Fruit fly (Drosophila melanogaster): ENCODE results near the gene CG43672.
"Not testable (repeated sequence)": the region's sequence is repeated elsewhere in the genome, so short reads cannot be mapped to it uniquely, and the experiment has no call there.

The CG43672 gene

DNA sequence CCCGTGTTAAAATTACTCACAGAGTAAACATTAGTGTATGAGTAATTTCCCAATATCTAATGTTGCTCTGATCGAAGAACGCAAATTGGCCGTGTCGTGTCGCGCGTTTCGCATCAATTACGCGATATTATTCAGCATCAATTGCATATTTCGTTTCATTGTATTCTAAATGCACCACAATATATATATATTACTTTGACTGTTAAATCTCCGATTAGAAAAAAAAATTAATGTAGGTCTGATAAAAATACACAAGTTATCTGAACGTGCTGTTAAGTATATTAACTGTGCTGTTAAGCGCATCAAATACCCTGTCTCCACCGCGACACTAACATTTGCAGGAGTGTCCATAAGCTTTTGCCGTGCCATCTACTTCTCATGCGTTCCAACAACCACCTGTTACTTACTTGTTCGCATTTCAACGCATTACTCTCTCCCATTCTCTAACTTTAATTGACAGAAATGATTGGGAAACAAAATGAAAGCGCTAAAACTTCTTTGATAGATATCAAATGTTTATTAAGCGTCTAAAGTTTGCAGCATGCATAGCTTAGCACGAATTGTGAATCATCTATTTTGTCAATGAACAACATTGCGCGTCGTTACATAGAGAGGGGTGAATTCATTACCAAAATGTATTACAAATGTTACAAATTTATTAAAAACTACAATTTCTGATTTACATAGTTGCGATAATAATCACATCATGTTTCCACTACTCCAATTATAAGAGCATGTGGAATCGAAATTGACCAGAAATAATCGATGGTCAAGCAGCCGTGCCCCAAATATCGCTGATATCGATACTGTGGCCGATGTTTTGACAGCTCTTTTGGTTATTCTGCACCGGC is 12.1 kb upstream of the CG43672 start, which contains the start of the genes Graf and mRpL3:
Gene Graf, minus strand, starts transcription at position 287 of the 851 bp plus-strand sequence.
Gene mRpL3, plus strand, starts transcription at position 802 of the 851 bp plus-strand sequence.
- TF ChIP-seq noc (tag; optimal IDR thresholded peaks at IDR 0.05), result no peak

DNA sequence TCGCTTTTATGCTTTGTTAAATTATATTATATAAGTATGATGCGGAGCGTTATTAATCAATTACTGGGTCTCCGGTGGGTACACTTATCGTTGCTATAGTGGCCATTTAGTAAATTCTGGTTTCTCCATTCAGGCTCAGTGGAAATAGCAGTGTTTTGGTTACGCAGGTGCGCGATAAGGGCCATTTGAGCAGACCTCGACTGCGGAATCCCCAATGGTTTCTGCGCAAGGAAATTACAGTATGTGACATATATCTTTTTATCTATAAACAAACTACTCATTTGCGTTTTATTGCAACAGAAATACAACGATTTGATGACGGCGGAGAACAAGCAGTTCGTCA is 11.5 kb upstream of the CG43672 start:
- TF ChIP-seq noc (tag; optimal IDR thresholded peaks at IDR 0.05), result no peak

DNA sequence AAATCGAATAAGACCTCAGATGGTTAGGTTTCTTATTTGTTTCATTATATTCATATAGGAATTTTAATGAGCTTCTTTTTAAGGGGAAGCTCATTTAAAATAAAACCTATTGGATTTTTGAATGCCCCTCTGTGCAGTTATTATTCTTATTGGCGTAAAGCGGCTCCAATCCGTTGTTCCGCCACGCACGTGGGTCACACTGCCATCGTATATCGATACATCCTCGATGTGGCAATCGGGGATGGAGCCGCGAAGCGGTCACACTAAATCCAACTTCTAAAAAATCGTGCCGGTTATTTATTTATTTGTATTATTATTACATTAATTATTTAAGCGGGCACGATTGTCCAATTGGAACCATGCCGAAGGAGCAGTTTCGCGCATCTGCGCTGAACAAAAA is 10.0 kb upstream of the CG43672 start, which contains the start of gene Polr3A:
Gene Polr3A, plus strand, starts transcription at position 234 of the 400 bp plus-strand sequence.
- no peak for TF ChIP-seq noc (tag; optimal IDR thresholded peaks at IDR 0.05)

DNA sequence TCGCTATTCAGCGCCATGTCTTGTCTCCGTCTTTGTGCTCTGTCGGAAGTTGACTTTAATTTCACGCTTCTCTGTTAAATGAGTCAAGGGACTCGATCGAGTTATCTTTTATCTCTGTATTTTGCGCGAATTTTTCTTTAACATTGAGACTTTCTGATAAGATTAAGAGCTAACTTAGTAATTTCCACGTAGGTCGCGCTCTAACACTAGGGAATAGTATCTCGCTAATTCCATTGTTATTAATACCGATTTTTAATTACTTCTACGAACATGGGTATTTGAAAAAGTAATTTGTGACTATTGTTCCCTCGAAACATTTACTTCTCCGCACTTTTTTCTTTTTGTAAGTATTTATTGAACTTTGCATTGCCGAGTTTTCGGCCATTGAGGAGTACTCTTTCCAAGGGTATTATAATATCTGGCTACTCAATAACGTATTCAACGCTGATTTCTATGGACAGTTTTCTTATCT is 6.3 kb upstream of the CG43672 start, which contains the start of gene CG8952:
Gene CG8952, minus strand, starts transcription at position 51 of the 472 bp plus-strand sequence.
- TF ChIP-seq noc (tag; optimal IDR thresholded peaks at IDR 0.05), result no peak

DNA sequence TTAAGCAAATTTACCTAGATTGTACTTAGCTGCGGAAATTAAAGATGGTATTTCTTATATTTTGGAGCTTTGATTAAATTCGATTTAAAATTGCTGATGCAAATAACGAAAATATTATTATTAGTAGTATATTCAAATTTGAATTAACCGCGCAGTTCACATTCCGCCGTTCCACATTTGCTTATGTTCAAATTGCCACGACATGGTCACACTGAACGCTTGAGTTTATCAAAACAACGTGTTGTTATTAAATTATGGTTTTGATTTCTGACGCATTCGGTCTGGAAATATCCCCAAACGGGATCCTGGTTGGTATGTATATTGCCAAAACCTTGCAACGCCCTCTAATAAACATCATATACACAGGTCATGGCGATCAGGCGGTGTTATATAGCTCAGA is 3.3 kb upstream of the CG43672 start, which contains the start of gene CG33172:
Gene CG33172, plus strand, starts transcription at position 208 of the 400 bp plus-strand sequence.
- no peak for TF ChIP-seq noc (tag; optimal IDR thresholded peaks at IDR 0.05)

DNA sequence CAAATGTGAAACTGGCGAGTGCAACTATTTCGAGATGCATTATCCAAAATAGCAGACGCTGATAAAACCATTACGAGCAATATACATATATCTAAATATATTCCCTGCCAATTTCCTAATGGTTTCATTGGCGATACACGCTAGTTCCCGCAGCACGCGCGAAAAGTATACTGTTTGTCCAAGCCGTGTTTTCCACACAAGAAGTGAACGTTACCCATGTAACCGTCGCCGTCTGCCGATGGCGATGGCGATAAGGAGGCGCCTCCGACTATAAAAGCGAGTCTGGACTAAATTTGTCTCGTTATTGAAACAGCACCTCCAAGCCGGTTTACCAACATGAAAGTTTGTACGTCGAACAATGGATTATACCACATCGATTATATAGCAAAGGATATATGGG is 6.1 kb downstream of the CG43672 start, which contains the start of gene CG43673:
Gene CG43673, plus strand, starts transcription at position 301 of the 400 bp plus-strand sequence.
- no peak for TF ChIP-seq noc (tag; optimal IDR thresholded peaks at IDR 0.05)

DNA sequence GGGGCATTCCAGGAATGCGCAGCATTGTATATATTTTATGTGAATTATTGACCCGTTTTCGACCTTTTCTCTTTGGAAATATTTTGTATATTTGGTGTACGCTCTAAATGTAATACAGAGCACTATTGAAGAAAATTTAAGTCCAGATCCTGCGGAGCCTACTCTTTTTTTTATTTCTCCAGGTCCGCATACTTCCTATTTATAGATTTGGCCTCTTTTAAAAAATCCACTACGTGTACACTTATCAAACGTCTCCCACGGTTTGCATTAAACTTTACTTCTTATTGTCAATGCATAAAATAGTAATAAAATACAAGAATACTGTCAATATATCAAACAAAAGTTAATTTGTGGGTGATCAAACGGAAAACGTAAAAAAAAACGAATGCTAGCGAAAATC is 10.8 kb downstream of the CG43672 start, which contains the start of gene Efhc1.1:
Gene Efhc1.1, minus strand, starts transcription at position 101 of the 400 bp plus-strand sequence.
- no peak for TF ChIP-seq noc (tag; optimal IDR thresholded peaks at IDR 0.05)

DNA sequence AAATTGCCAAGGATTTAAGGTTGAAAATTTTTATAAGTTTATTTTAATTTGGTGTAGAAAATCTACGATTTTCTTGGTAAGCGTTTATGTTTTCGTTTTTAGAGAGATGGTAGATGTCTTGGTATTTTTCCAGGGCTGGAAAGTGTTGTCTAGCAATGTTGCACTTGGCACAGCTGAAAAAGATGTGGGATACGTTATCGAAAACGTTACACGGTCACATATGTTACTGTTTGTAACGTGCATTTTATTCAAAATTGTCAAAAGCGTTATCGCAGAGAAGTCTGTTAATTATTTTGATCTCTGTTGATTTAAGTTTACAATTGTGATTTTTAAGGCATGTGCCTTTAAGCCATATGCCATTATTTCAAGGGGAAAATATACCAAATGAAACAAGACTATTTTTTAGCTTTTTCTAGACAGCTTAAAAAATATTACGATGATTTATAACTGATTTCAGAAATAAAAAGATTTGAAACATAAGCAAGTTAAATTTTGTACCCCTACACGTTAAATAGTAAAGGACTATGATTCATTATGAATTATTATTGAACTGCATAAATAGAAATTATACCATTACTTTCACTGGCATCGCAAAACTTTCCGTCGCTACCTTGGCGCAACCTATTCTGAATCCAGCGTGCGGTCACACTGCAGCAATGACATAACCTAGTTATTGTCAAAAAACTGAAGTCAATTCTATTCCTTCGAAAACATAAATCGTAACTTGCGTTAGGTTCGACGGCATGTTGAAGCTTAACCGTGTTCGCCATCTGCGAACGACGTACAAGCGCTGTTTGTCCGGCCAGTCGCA is 12.9 kb downstream of the CG43672 start, which contains the start of the genes Paf-AHalpha and mRpS30:
Gene Paf-AHalpha, minus strand, starts transcription at position 155 of the 811 bp plus-strand sequence.
Gene mRpS30, plus strand, starts transcription at position 619 of the 811 bp plus-strand sequence.
- TF ChIP-seq noc (tag; optimal IDR thresholded peaks at IDR 0.05), result no peak

DNA sequence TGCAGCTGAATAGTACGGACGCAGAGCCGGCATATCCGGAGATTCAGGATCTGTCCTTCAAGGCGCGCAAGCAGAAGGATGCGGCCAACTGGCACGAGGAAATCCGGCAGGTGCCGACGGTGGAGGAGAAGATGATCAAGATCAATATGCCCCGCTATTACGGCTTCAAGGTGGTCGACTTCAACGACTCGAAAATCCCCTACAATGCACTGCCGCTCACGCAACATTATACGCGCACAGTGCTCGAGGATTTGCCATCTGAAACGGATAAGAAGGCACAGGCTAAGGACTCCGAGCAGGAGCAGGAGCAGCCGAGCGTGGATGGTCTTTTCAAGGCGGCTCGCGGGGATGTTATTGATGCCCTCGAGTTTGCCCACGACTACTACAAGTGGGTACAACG is 13.5 kb downstream of the CG43672 start:
- TF ChIP-seq noc (tag; optimal IDR thresholded peaks at IDR 0.05), result no peak

DNA sequence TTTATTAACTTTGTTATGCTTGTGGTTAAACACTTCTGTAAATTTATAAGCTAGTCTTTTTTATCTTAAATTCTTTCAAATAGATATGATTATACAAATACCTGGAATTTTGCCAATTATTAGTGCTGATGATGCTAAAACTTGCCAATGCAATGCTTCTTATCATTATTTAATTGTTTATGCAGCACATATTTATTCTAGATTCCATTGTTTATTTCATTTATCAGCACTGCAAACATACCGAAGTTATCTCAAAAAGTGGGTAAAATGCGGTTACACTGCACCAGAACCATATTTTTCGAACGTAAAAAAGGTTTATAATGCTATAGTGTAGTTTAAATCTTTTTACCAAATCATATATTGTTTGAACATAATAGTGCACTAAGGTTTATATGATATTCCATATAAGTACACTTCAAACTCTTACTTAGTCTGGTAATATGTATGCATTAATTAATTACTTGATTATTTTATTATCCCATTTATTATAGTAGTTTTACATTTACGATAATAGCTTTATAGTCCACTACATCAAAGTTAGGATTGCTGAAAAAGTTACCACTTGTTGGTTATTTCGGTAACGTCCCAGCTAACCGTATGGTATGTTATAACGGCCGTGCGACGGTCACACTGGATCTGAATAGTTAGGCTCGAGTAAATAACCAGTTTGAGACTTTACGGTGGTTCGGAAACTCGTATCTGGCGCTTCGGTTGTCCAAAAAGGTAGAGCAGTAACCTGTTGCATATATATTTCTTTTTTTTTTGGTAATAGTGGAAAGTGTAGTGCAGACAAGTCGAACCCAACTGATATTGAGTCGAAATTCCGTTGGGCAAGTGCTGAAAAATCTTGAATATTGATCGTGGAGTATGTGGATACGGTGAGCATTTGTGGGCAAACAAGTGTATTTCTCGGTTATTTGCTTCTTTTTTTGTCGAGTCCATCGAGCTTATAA is 15.7 kb downstream of the CG43672 start, which contains the start of gene Rhp:
Gene Rhp, plus strand, starts transcription at position 663 of the 953 bp plus-strand sequence.
- no peak for TF ChIP-seq noc (tag; optimal IDR thresholded peaks at IDR 0.05)

DNA sequence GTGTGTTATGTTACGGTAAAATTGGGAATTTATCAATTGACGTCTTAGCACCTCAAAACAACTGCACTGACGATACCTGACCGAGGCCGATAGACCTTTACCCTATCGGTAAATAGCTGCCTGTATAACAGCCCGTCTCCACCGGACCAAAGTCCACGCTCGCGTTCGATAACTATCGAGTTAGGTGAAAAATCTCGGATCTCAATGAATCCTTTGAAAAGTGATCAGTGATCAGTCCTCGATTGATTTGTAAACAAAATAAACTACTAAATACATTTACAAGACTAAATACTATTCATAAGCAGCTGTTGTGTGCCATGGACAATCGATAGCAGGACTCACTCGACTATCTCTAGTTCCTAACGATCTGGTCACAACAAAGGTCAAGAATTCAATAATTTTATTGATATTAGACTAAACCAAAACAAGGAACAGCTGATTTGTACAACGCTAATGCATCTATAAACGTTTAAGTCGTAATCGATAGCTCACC is 23.2 kb downstream of the CG43672 start, which contains the start of gene sordd1:
Gene sordd1, minus strand, starts transcription at position 78 of the 493 bp plus-strand sequence.
- TF ChIP-seq noc (tag; optimal IDR thresholded peaks at IDR 0.05), result not testable (repeated sequence)

DNA sequence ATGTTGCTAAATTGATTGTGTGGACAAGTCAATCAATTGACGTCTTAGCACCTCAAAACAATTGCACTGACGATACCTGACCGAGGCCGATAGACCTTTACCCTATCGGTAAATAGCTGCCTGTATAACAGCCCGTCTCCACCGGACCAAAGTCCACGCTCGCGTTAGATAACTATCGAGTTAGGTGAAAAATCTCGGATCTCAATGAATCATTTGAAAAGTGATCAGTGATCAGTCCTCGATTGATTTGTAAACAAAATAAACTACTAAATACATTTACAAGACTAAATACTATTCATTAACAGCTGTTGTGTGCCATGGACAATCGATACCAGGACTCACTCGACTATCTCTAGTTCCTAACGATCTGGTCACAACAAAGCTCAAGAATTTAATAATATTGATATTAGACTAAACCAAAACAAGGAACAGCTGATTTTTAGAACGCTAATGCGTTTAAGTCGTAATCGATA is 26.4 kb downstream of the CG43672 start, which contains the start of the genes sordd2 and CG15602:
Gene sordd2, minus strand, starts transcription at position 78 of the 473 bp plus-strand sequence.
Gene CG15602, plus strand, starts transcription at position 342 of the 473 bp plus-strand sequence.
- not testable (repeated sequence) for TF ChIP-seq noc (tag; optimal IDR thresholded peaks at IDR 0.05)

DNA sequence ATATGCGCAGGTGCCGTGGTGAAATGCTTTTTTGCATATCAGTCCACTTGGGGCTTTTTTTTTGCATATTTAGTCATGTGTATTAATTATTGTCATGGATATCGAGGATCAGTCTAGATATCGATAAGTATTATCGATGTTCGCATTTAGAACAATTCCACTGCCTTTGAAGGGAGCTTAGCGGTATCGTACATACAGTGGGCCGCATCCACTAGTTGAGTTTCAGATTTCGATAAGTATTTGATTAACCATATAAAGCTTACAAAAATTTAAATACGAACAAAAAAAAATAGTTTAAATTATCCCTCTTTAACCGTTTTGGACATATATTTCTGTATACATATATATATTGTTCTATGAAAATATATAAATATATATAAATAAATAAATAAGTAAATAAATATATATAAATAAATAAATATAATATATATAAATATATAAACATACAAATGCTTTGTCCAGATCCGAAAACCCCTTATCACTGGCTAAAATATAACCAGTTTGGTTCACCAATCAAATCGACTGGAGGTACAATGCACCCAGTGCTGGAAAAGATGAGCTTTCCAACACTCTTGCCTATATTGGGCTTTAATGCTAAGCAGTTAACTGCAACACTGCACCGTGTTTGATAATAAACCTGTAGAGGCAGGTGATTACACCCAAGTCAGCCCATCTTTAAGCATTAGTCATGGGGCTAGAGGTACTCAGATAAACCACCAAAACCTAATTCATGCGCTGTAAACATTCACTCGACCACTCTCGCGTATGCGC is 30.3 kb downstream of the CG43672 start:
- no peak for TF ChIP-seq noc (tag; optimal IDR thresholded peaks at IDR 0.05)

Measured in whole organism, larva.